Fruit fly (Drosophila melanogaster): ENCODE results near the gene Abcd3.

Abcd3 gene

dm6 chrX:19783457-19783856 lies 32.9 kb downstream of the Abcd3 start, which contains the start of gene zld (continued):
- TF ChIP-seq CG6175 (GFP tag; IDR thresholded peaks at IDR 0.05): no peak
- TF ChIP-seq CG9437 (GFP tag; optimal IDR thresholded peaks at IDR 0.05): no peak
- TF ChIP-seq stwl (tag; optimal IDR thresholded peaks at IDR 0.05): peak; percentile 2
- peak; percentile 54; the same call in 2 of the 3 replicates for TF ChIP-seq zfh1 (GFP tag; IDR thresholded peaks at IDR 0.05)
- peak; percentile 18 for TF ChIP-seq Jarid2 (GFP tag; optimal IDR thresholded peaks at IDR 0.05)
- 0 out of 2 replicates have a peak, but pooled peaks have one; percentile 42 for TF ChIP-seq ato (GFP tag; IDR thresholded peaks at IDR 0.05; ENCODE audit: partially characterized antibody)
- TF ChIP-seq HLHmδ (GFP tag; optimal IDR thresholded peaks at IDR 0.05): peak; percentile 25
- no peak for TF ChIP-seq shn (GFP tag; optimal IDR thresholded peaks at IDR 0.05)
- TF ChIP-seq CG12104 (GFP tag; optimal IDR thresholded peaks at IDR 0.05): no peak
- TF ChIP-seq tap (tag; optimal IDR thresholded peaks at IDR 0.05): no peak
- no peak for TF ChIP-seq Hand (GFP tag; optimal IDR thresholded peaks at IDR 0.05)
- no peak for TF ChIP-seq CG10959 (GFP tag; IDR thresholded peaks at IDR 0.05)
- no peak for TF ChIP-seq btn (GFP tag; optimal IDR thresholded peaks at IDR 0.05)
- peak; percentile 43 for TF ChIP-seq CG8924 (tag; optimal IDR thresholded peaks at IDR 0.05)
- no peak for TF ChIP-seq dpn (GFP tag; optimal IDR thresholded peaks at IDR 0.05)
- no peak for TF ChIP-seq ham (GFP tag; IDR thresholded peaks at IDR 0.05)
- no peak for TF ChIP-seq dimm (GFP tag; IDR thresholded peaks at IDR 0.05)
- no peak for TF ChIP-seq Gsc (GFP tag; IDR thresholded peaks at IDR 0.05)
- TF ChIP-seq wek (GFP tag; optimal IDR thresholded peaks at IDR 0.05): peak; percentile 1
- no peak for TF ChIP-seq bowl (GFP tag; IDR thresholded peaks at IDR 0.05)
- no peak for TF ChIP-seq lilli (GFP tag; optimal IDR thresholded peaks at IDR 0.05)
- TF ChIP-seq CG12299 (tag; optimal IDR thresholded peaks at IDR 0.05): no peak

- TF ChIP-seq salm (tag; optimal IDR thresholded peaks at IDR 0.05) (no peak), HHEX (GFP tag; optimal IDR thresholded peaks at IDR 0.05) (no peak), ftz-f1 (GFP tag; optimal IDR thresholded peaks at IDR 0.05) (no peak), tx (GFP tag; optimal IDR thresholded peaks at IDR 0.05) (no peak), CG1832 (GFP tag; optimal IDR thresholded peaks at IDR 0.05) (no peak), Max (GFP tag; optimal IDR thresholded peaks at IDR 0.05) (no peak), abd-A (tag; optimal IDR thresholded peaks at IDR 0.05) (no peak), cas (GFP tag; IDR thresholded peaks at IDR 0.05) (no peak), CG3838 (GFP tag; optimal IDR thresholded peaks at IDR 0.05) (no peak), CG18764 (GFP tag; optimal IDR thresholded peaks at IDR 0.05) (no peak), pb (GFP tag; optimal IDR thresholded peaks at IDR 0.05) (no peak), dm (GFP tag; optimal IDR thresholded peaks at IDR 0.05) (no peak), Usf (GFP tag; optimal IDR thresholded peaks at IDR 0.05) (no peak), gce (GFP tag; IDR thresholded peaks at IDR 0.05) (no peak), tll (GFP tag; optimal IDR thresholded peaks at IDR 0.05) (no peak), z (GFP tag; IDR thresholded peaks at IDR 0.05) (no peak), Kr (GFP tag; optimal IDR thresholded peaks at IDR 0.05) (no peak), crc (GFP tag; optimal IDR thresholded peaks at IDR 0.05) (no peak), CG7928 (GFP tag; optimal IDR thresholded peaks at IDR 0.05) (no peak), fd3F (GFP tag; optimal IDR thresholded peaks at IDR 0.05) (no peak), CG1603 (tag; optimal IDR thresholded peaks at IDR 0.05) (peak; percentile 39), ken (GFP tag; IDR thresholded peaks at IDR 0.05) (no peak; the same call in 2 of the 3 replicates), CG6813 (GFP tag; optimal IDR thresholded peaks at IDR 0.05) (no peak), ci (GFP tag; IDR thresholded peaks at IDR 0.05) (peak; percentile 55; the same call in 2 of the 3 replicates), nom (GFP tag; optimal IDR thresholded peaks at IDR 0.05) (no peak), CG2678 (tag; optimal IDR thresholded peaks at IDR 0.05) (peak; percentile 28), fd64A (GFP tag; optimal IDR thresholded peaks at IDR 0.05) (no peak), Taf1 (GFP tag; IDR thresholded peaks at IDR 0.05) (no peak), Lhr (GFP tag; optimal IDR thresholded peaks at IDR 0.05) (no peak), onecut (GFP tag; IDR thresholded peaks at IDR 0.05) (no peak)
Measured at dm6 chrX:19784875-19785274, 34.3 kb downstream of the Abcd3 start.
